Worm (Caenorhabditis elegans): ENCODE results near the gene C33F10.14.
"Not testable (repeated sequence)": the region's sequence is repeated elsewhere in the genome, so short reads cannot be mapped to it uniquely, and the experiment has no call there.

C33F10.14 gene

ce11 chrII:4827734-4828609 lies 30.8 kb downstream of the C33F10.14 start, which contains the start of the genes fbxb-88 and tbck-1 (continued):
- TF ChIP-seq sup-37 (GFP tag; optimal IDR thresholded peaks at IDR 0.05) (no peak), ceh-63 (GFP tag; optimal IDR thresholded peaks at IDR 0.05) (no peak), nhr-47 (tag; optimal IDR thresholded peaks at IDR 0.05) (peak; percentile 68), ztf-11 (tag; optimal IDR thresholded peaks at IDR 0.05) (peak in 1 of 2 experiments; percentile 14), blmp-1 (tag; optimal IDR thresholded peaks at IDR 0.05) (peak; percentile 51), efl-1 (optimal IDR thresholded peaks at IDR 0.05) (peak; percentile 96 to 97), efl-1 (GFP tag; optimal IDR thresholded peaks at IDR 0.05 in 1 of 2) (peak; percentile 97 to 99), ets-5 (GFP tag; IDR thresholded peaks at IDR 0.05) (no peak), pqm-1 (tag; optimal IDR thresholded peaks at IDR 0.05) (no peak)

ce11 chrII:4834761-4835160 lies 37.6 kb downstream of the C33F10.14 start, which contains the start of the genes C33F10.11 and C33F10.1:
C33F10.11 (minus strand) TSS chrII:4834861.
C33F10.1 (plus strand) TSS chrII:4835023.
- TF ChIP-seq sup-37 (GFP tag; optimal IDR thresholded peaks at IDR 0.05) (no peak), snu-23 (GFP tag; optimal IDR thresholded peaks at IDR 0.05) (no peak), snpc-4 (tag; optimal IDR thresholded peaks at IDR 0.05) (no peak), zag-1 (tag; optimal IDR thresholded peaks at IDR 0.05) (no peak), nhr-76 (tag; optimal IDR thresholded peaks at IDR 0.05) (no peak), jun-1 (tag; optimal IDR thresholded peaks at IDR 0.05) (no peak), pqm-1 (tag; optimal IDR thresholded peaks at IDR 0.05) (no peak), C34B4.2 (tag; optimal IDR thresholded peaks at IDR 0.05) (no peak), unc-98 (GFP tag; IDR thresholded peaks at IDR 0.05) (no peak), pag-3 (tag; optimal IDR thresholded peaks at IDR 0.05; ENCODE audit: borderline replicate concordance, insufficient read depth) (no peak), C04F5.9 (tag; optimal IDR thresholded peaks at IDR 0.05) (no peak), ztf-11 (tag; optimal IDR thresholded peaks at IDR 0.05) (no peak), vab-15 (tag; optimal IDR thresholded peaks at IDR 0.05) (no peak), grh-1 (GFP tag; IDR thresholded peaks at IDR 0.05) (no peak), F16B12.6 (tag; optimal IDR thresholded peaks at IDR 0.05) (no peak), nhr-12 (tag; optimal IDR thresholded peaks at IDR 0.05) (no peak), efl-3 (GFP tag; optimal IDR thresholded peaks at IDR 0.05) (no peak)

ce11 chrII:4837659-4838058 lies 40.5 kb downstream of the C33F10.14 start, which contains the start of gene C33F10.12:
C33F10.12 (minus strand) TSS chrII:4837759.
- TF ChIP-seq dsc-1 (tag; optimal IDR thresholded peaks at IDR 0.05) = no peak
- no peak for TF ChIP-seq nhr-85 (tag)
- TF ChIP-seq ceh-63 (GFP tag; optimal IDR thresholded peaks at IDR 0.05) = no peak
- no peak for TF ChIP-seq alr-1 (tag; optimal IDR thresholded peaks at IDR 0.05; ENCODE audit: borderline replicate concordance)

ce11 chrII:4842143-4842658 lies 45.0 kb downstream of the C33F10.14 start, which contains the start of the genes T23B7.2 and nspd-4:
T23B7.2 (minus strand) TSS chrII:4842243.
nspd-4 (plus strand) TSS chrII:4842608.
- not testable (repeated sequence) for TF ChIP-seq ceh-82 (tag; optimal IDR thresholded peaks at IDR 0.05); lin-39 (tag; optimal IDR thresholded peaks at IDR 0.05); lin-14 (GFP tag; optimal IDR thresholded peaks at IDR 0.05)

All from whole organism, L1 larva.